Fruit fly (Drosophila melanogaster) whole organism, wandering third instar larva: ENCODE data around the gene Reph.

Experiments used
- Abd-B ChIP-seq: fragments of >200 bp; optimal IDR thresholded peaks from 2 replicates; lab custom pipeline; 2017; ENCODE audit warnings: missing biosample characterization, missing genetic modification characterization
- CG32264 ChIP-seq: fragments of 200-800 bp; sonication (Bioruptor generic); optimal IDR thresholded peaks from 2 replicates; lab custom pipeline; 2016; ENCODE audit warnings: missing biosample characterization, missing genetic modification characterization
- CG9705 ChIP-seq: fragments of 200-800 bp; sonication (Bioruptor generic); optimal IDR thresholded peaks from 2 replicates; lab custom pipeline; 2018; ENCODE audit warnings: missing biosample characterization, mild to moderate bottlenecking, missing genetic modification characterization
- CrebA ChIP-seq: fragments of 200-800 bp; sonication (Bioruptor generic); optimal IDR thresholded peaks from 2 replicates; lab custom pipeline; 2016; ENCODE audit warnings: missing biosample characterization, mild to moderate bottlenecking, missing genetic modification characterization, borderline replicate concordance
- Dfd ChIP-seq: fragments of >200 bp; optimal IDR thresholded peaks from 2 replicates; lab custom pipeline; 2017; ENCODE audit warnings: missing biosample characterization, missing genetic modification characterization
- Dif ChIP-seq: fragments of 200-275, 200-300 bp; sonication (Bioruptor generic); optimal IDR thresholded peaks from 2 replicates; lab custom pipeline; 2018; ENCODE audit warnings: missing biosample characterization, missing genetic modification characterization; ENCODE audit not compliant: partially characterized antibody
- GATAd ChIP-seq: sonication (Bioruptor generic); optimal IDR thresholded peaks from 2 replicates; lab custom pipeline; 2016; ENCODE audit warnings: missing biosample characterization, missing genetic modification characterization
- HLH106 ChIP-seq: fragments of 200-800 bp; optimal IDR thresholded peaks from 3 replicates; lab custom pipeline; 2019; ENCODE audit warnings: missing biosample characterization, mild to moderate bottlenecking, missing genetic modification characterization, moderate library complexity
- Hnf4 ChIP-seq: fragments of 200-800 bp; sonication (Bioruptor generic); optimal IDR thresholded peaks from 2 replicates; lab custom pipeline; 2016; ENCODE audit warnings: missing biosample characterization, mild to moderate bottlenecking, missing genetic modification characterization
- Hr78 ChIP-seq: fragments of >200 bp; optimal IDR thresholded peaks from 2 replicates; lab custom pipeline; 2017; ENCODE audit warnings: missing biosample characterization, missing genetic modification characterization
- Hr83 ChIP-seq: fragments of 200-300 bp; sonication (Bioruptor generic); optimal IDR thresholded peaks from 2 replicates; lab custom pipeline; 2016; ENCODE audit warnings: missing biosample characterization, mild to moderate bottlenecking, missing genetic modification characterization, moderate library complexity; ENCODE audit not compliant: poor library complexity, severe bottlenecking
- Jra ChIP-seq: sonication (Bioruptor generic); optimal IDR thresholded peaks from 2 replicates; lab custom pipeline; 2016; ENCODE audit warnings: missing biosample characterization, missing genetic modification characterization
- Mio ChIP-seq: sonication (Bioruptor generic); optimal IDR thresholded peaks from 2 replicates; lab custom pipeline; 2016; ENCODE audit warnings: missing biosample characterization, missing genetic modification characterization
- Myc ChIP-seq: fragments of >200 bp; optimal IDR thresholded peaks from 2 replicates; lab custom pipeline; 2017
- N ChIP-seq: fragments of >200 bp; optimal IDR thresholded peaks from 2 replicates; lab custom pipeline; 2018; ENCODE audit warnings: missing biosample characterization, missing external identifiers, missing genetic modification characterization
- OdsH ChIP-seq: fragments of 200-800 bp; sonication (Bioruptor generic); optimal IDR thresholded peaks from 2 replicates; lab custom pipeline; 2016; ENCODE audit warnings: missing biosample characterization, mild to moderate bottlenecking, missing genetic modification characterization
- Rel ChIP-seq, 2 experiments: fragments of 200-800 bp; sonication (Bioruptor generic) in 1 of 2; optimal IDR thresholded peaks; 2 replicates in 1 of 2; 3 replicates in 1 of 2; lab custom pipeline; 2016 to 2019; ENCODE audit warnings: mild to moderate bottlenecking in 2 of 2, missing biosample characterization in 2 of 2, missing genetic modification characterization in 2 of 2, moderate library complexity in 1 of 2
- Sp1 ChIP-seq: fragments of 200-800 bp; sonication (Bioruptor generic); optimal IDR thresholded peaks from 3 replicates; lab custom pipeline; 2019; ENCODE audit warnings: missing biosample characterization, mild to moderate bottlenecking, missing genetic modification characterization, moderate library complexity
- Vsx2 ChIP-seq: fragments of 200-300, 225-300 bp; sonication (Bioruptor generic); optimal IDR thresholded peaks from 2 replicates; lab custom pipeline; 2018; ENCODE audit warnings: missing biosample characterization, missing genetic modification characterization; ENCODE audit not compliant: partially characterized antibody
- br ChIP-seq: fragments of 200-800 bp; sonication (Bioruptor generic); optimal IDR thresholded peaks from 2 replicates; lab custom pipeline; 2016; ENCODE audit warnings: missing biosample characterization, missing genetic modification characterization
- brk ChIP-seq: fragments of 200-800 bp; sonication (Bioruptor generic); optimal IDR thresholded peaks from 2 replicates; lab custom pipeline; 2016; ENCODE audit warnings: missing biosample characterization, mild to moderate bottlenecking, missing genetic modification characterization
- dl ChIP-seq, 2 experiments: fragments of 175-275, 200-275 bp in 1 of 2; fragments of 200-275 bp in 1 of 2; sonication (Bioruptor generic); optimal IDR thresholded peaks; lab custom pipeline; 2018; ENCODE audit warnings: mild to moderate bottlenecking in 2 of 2, missing biosample characterization in 2 of 2, missing genetic modification characterization in 2 of 2, moderate library complexity in 2 of 2; ENCODE audit not compliant: partially characterized antibody in 2 of 2, insufficient read depth in 1 of 2
- dmrt93B ChIP-seq: fragments of 200-800 bp; sonication (Bioruptor generic); optimal IDR thresholded peaks from 2 replicates; lab custom pipeline; 2018; ENCODE audit warnings: missing biosample characterization, mild to moderate bottlenecking, missing genetic modification characterization
- dsf ChIP-seq: sonication (Bioruptor generic); optimal IDR thresholded peaks from 2 replicates; lab custom pipeline; 2016; ENCODE audit warnings: missing biosample characterization, missing genetic modification characterization, borderline replicate concordance
- ey ChIP-seq: fragments of 200-800 bp; sonication (Bioruptor generic); optimal IDR thresholded peaks from 2 replicates; lab custom pipeline; 2016; ENCODE audit warnings: missing biosample characterization, missing genetic modification characterization
- foxo ChIP-seq, 2 experiments: fragments of 200-800 bp; sonication (Bioruptor generic); optimal IDR thresholded peaks; 2 replicates in 1 of 2; 3 replicates in 1 of 2; lab custom pipeline; 2016 to 2017; ENCODE audit warnings: missing biosample characterization in 2 of 2, missing genetic modification characterization in 2 of 2
- fru ChIP-seq: fragments of 200-800 bp; sonication (Bioruptor generic); optimal IDR thresholded peaks from 3 replicates; lab custom pipeline; 2016; ENCODE audit warnings: missing biosample characterization, mild to moderate bottlenecking, missing genetic modification characterization
- h ChIP-seq: fragments of 200-800 bp; sonication (Bioruptor generic); optimal IDR thresholded peaks from 3 replicates; lab custom pipeline; 2016; ENCODE audit warnings: missing biosample characterization, mild to moderate bottlenecking, missing genetic modification characterization
- jim ChIP-seq: fragments of 175-275, 200-325 bp; sonication (Bioruptor generic); optimal IDR thresholded peaks from 2 replicates; lab custom pipeline; 2016; ENCODE audit warnings: missing biosample characterization, mild to moderate bottlenecking, missing genetic modification characterization
- lola ChIP-seq: fragments of >200 bp; optimal IDR thresholded peaks from 2 replicates; lab custom pipeline; 2017; ENCODE audit warnings: missing biosample characterization, missing genetic modification characterization
- pan ChIP-seq: fragments of >200 bp; optimal IDR thresholded peaks from 2 replicates; lab custom pipeline; 2017
- psq ChIP-seq: fragments of 200-800 bp; sonication (Bioruptor generic); optimal IDR thresholded peaks from 3 replicates; lab custom pipeline; 2017; ENCODE audit warnings: missing biosample characterization, mild to moderate bottlenecking, missing genetic modification characterization, moderate library complexity
- rgr ChIP-seq: fragments of 200-800 bp; sonication (Bioruptor generic); optimal IDR thresholded peaks from 3 replicates; lab custom pipeline; 2016; ENCODE audit warnings: missing biosample characterization, mild to moderate bottlenecking, missing genetic modification characterization
- sage ChIP-seq: fragments of 200-800 bp; sonication (Bioruptor generic); optimal IDR thresholded peaks from 2 replicates; lab custom pipeline; 2016; ENCODE audit warnings: missing biosample characterization, mild to moderate bottlenecking, missing genetic modification characterization
- sv ChIP-seq: fragments of 200-800 bp; sonication (Bioruptor generic); optimal IDR thresholded peaks from 3 replicates; lab custom pipeline; 2016; ENCODE audit warnings: missing biosample characterization, missing genetic modification characterization
- tai ChIP-seq: sonication (Bioruptor generic); optimal IDR thresholded peaks from 2 replicates; lab custom pipeline; 2016; ENCODE audit warnings: missing biosample characterization, missing genetic modification characterization
- usp ChIP-seq: fragments of >200 bp; optimal IDR thresholded peaks from 2 replicates; lab custom pipeline; 2017; ENCODE audit warnings: missing biosample characterization, missing genetic modification characterization
- woc ChIP-seq: sonication (Bioruptor generic); optimal IDR thresholded peaks from 2 replicates; lab custom pipeline; 2016; ENCODE audit warnings: missing biosample characterization, mild to moderate bottlenecking, missing genetic modification characterization

The Reph gene

dm6 chr2L:3772599-3772936 lies 30.8 kb upstream of the Reph start:
- TF ChIP-seq usp (GFP tag; lab: Kevin White, UChicago) (no peak), Jra (GFP tag; lab: Kevin White, UChicago) (no peak), CrebA (GFP tag; lab: Kevin White, UChicago) (peak; percentile 74), Hr83 (no peak), Rel (GFP tag; optimal IDR thresholded peaks at IDR 0.05; lab: Kevin White, UChicago) (no peak), Rel (tag; optimal IDR thresholded peaks at IDR 0.05; lab: Kevin White, UChicago) (no peak), Vsx2 (GFP tag; lab: Kevin White, UChicago) (peak; percentile 85), dmrt93B (GFP tag; lab: Kevin White, UChicago) (no peak), br (no peak), lola (GFP tag; lab: Kevin White, UChicago) (no peak), HLH106 (no peak), jim (GFP tag; lab: Kevin White, UChicago) (no peak), sage (no peak), brk (peak; percentile 27)

DNA sequence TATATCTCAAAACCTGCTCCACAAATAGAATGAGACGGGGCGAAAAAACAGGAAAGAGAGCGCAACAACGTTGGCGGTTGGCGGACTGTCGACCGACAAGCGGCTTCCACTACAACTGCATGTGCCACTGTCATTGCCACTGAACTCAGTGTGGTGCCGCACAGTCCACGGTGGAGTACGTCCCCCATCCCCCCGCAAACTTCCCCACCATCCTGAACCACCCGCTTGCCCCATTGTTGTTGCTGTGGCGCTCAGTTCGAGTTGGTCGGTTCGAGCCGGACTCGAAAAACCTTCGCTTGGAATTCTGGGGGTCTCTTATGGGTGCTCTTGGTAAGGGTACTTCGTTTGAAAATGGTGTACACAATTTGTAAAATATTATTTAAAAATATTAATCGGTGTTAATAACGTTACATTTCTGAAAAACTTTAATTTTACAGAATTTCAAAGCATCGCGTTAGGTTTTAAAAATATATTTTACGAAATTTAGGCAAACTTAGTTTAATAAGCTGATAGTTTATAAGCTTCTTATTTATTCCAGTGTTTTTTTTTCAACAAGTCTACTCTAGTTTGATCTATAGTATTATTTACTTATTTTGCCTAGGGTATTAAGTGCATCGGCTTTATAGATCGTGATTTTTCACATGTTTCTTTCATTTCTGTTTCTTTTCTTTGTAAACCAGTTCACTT lies 30.3 kb upstream of the Reph start:
- peak; percentile 56 for TF ChIP-seq Dif
- TF ChIP-seq Sp1: peak; percentile 84
- peak; percentile 19 for TF ChIP-seq Jra (GFP tag; lab: Kevin White, UChicago)
- peak; percentile 91 for TF ChIP-seq psq (GFP tag; lab: Kevin White, UChicago)
- peak in 1 of 2 experiments; percentile 81 for TF ChIP-seq foxo (GFP tag; optimal IDR thresholded peaks at IDR 0.05; lab: Kevin White, UChicago)
- peak; percentile 76 for TF ChIP-seq OdsH (GFP tag; lab: Kevin White, UChicago)
- no peak for TF ChIP-seq Hnf4 (GFP tag; lab: Kevin White, UChicago)
- TF ChIP-seq dmrt93B (GFP tag; lab: Kevin White, UChicago): peak; percentile 51
- peak; percentile 71 for TF ChIP-seq fru (GFP tag; lab: Kevin White, UChicago)
- TF ChIP-seq brk: peak; percentile 42
- peak; percentile 73 for TF ChIP-seq ey (GFP tag; lab: Kevin White, UChicago)
- peak; percentile 81 for TF ChIP-seq h (GFP tag; lab: Kevin White, UChicago)
- TF ChIP-seq GATAd (GFP tag; lab: Kevin White, UChicago): no peak
- peak in 1 of 2 experiments; percentile 50 for TF ChIP-seq dl (GFP tag; optimal IDR thresholded peaks at IDR 0.05; lab: Kevin White, UChicago; ENCODE audit: insufficient read depth in 1 of 2, partially characterized antibody in 2 of 2)
- TF ChIP-seq Vsx2 (GFP tag; lab: Kevin White, UChicago): no peak
- no peak for TF ChIP-seq CG32264 (GFP tag; lab: Kevin White, UChicago)
- peak; percentile 68 for TF ChIP-seq HLH106
- no peak for TF ChIP-seq Hr78 (GFP tag; lab: Kevin White, UChicago)
- TF ChIP-seq sv: peak; percentile 41
- no peak for TF ChIP-seq CrebA (GFP tag; lab: Kevin White, UChicago)
- TF ChIP-seq dsf (GFP tag; lab: Kevin White, UChicago): no peak
- no peak for TF ChIP-seq jim (GFP tag; lab: Kevin White, UChicago)
- peak; percentile 71 for TF ChIP-seq rgr
- no peak for TF ChIP-seq usp (GFP tag; lab: Kevin White, UChicago)
- no peak for TF ChIP-seq Abd-B
- TF ChIP-seq tai (GFP tag; lab: Kevin White, UChicago): no peak
- no peak for TF ChIP-seq pan (lab: Kevin White, UChicago)
- peak; percentile 21 for TF ChIP-seq CG9705 (GFP tag; lab: Kevin White, UChicago)
- no peak for TF ChIP-seq Mio (GFP tag; lab: Kevin White, UChicago)
- TF ChIP-seq br: peak; percentile 67
- no peak for TF ChIP-seq sage
- no peak for TF ChIP-seq N (GFP tag; lab: Kevin White, UChicago)
- peak; percentile 81 for TF ChIP-seq Hr83
- TF ChIP-seq Dfd (GFP tag; lab: Kevin White, UChicago): no peak
- TF ChIP-seq lola (GFP tag; lab: Kevin White, UChicago): no peak
- peak; percentile 81 for TF ChIP-seq woc (GFP tag; lab: Kevin White, UChicago)
- no peak for TF ChIP-seq Myc
- peak; percentile 59 for TF ChIP-seq Rel (GFP tag; optimal IDR thresholded peaks at IDR 0.05; lab: Kevin White, UChicago)
- peak; percentile 3 for TF ChIP-seq Rel (tag; optimal IDR thresholded peaks at IDR 0.05; lab: Kevin White, UChicago)
